Fruit fly (Drosophila melanogaster): ENCODE measurements around the gene CG8004.

dm6 chr3L:19913328-19913936, 14.9 kb downstream of the CG8004 start, which contains the start of gene Mtr3:
- TF ChIP-seq psq (optimal IDR thresholded peaks at IDR 0.05): no peak
- TF ChIP-seq ttk (optimal IDR thresholded peaks at IDR 0.05): no peak
- no peak for TF ChIP-seq h (optimal IDR thresholded peaks at IDR 0.05)
- TF ChIP-seq Myc (optimal IDR thresholded peaks at IDR 0.05): no peak
